Worm (Caenorhabditis elegans) whole organism, L1 larva: Measurements from ENCODE around the gene T15B7.14.
A peak's percentile ranks its signal among the peaks of the same experiment; 100 is the strongest.

Experiments used
- C04F5.9 ChIP-seq: sonication (generic microtip); optimal IDR thresholded peaks from 2 replicates; lab custom pipeline; 2016; ENCODE audit warnings: missing genetic modification characterization, missing compliant biosample characterization
- C16A3.4 ChIP-seq: fragments of 150-350 bp; optimal IDR thresholded peaks from 2 replicates; lab custom pipeline; 2014; ENCODE audit warnings: missing biosample characterization, missing genetic modification characterization
- C34B4.2 ChIP-seq: sonication (generic microtip); optimal IDR thresholded peaks from 2 replicates; lab custom pipeline; 2017; ENCODE audit warnings: mild to moderate bottlenecking, missing genetic modification characterization, missing compliant biosample characterization
- alr-1 ChIP-seq: fragments of 200-800 bp; sonication (Bioruptor generic); optimal IDR thresholded peaks from 2 replicates; lab custom pipeline; 2018; ENCODE audit warnings: borderline replicate concordance, mild to moderate bottlenecking, missing genetic modification characterization, missing compliant biosample characterization
- ceh-8 ChIP-seq: fragments of 200-800 bp; sonication (Bioruptor generic); optimal IDR thresholded peaks from 2 replicates; lab custom pipeline; 2018; ENCODE audit warnings: mild to moderate bottlenecking, missing genetic modification characterization, moderate library complexity, missing compliant biosample characterization
- ceh-90 ChIP-seq: sonication (generic microtip); optimal IDR thresholded peaks from 2 replicates; lab custom pipeline; 2016; ENCODE audit warnings: missing genetic modification characterization, missing compliant biosample characterization
- dsc-1 ChIP-seq: sonication (generic microtip); optimal IDR thresholded peaks from 2 replicates; lab custom pipeline; 2016; ENCODE audit warnings: mild to moderate bottlenecking, missing genetic modification characterization, missing compliant biosample characterization
- efl-1 ChIP-seq, 4 experiments: fragments of 150-350 bp; optimal IDR thresholded peaks in 3 of 4; peaks in 1 of 4; 1 replicate in 1 of 4; 2 replicates in 3 of 4; lab custom pipeline; 2014; ENCODE audit warnings: missing biosample characterization in 2 of 4, missing genetic modification characterization in 2 of 4, missing genetic modification reagents in 2 of 4
- efl-3 ChIP-seq: fragments of 200-800 bp; sonication (Bioruptor generic); optimal IDR thresholded peaks from 2 replicates; lab custom pipeline; 2018; ENCODE audit warnings: mild to moderate bottlenecking, missing genetic modification characterization, missing compliant biosample characterization
- egl-27 ChIP-seq, 2 experiments: fragments of 150-350 bp in 1 of 2; sonication (generic microtip); optimal IDR thresholded peaks; 3 replicates each; lab custom pipeline; 2017 to 2018; ENCODE audit warnings: missing biosample characterization in 2 of 2, missing genetic modification characterization in 2 of 2, missing genetic modification reagents in 2 of 2
- elt-2 ChIP-seq: sonication (generic microtip); optimal IDR thresholded peaks from 2 replicates; lab custom pipeline; 2016; ENCODE audit warnings: missing genetic modification characterization, mild to moderate bottlenecking, inconsistent platforms, missing compliant biosample characterization, missing genetic modification reagents
- fkh-4 ChIP-seq: sonication (generic microtip); optimal IDR thresholded peaks from 2 replicates; lab custom pipeline; 2016; ENCODE audit warnings: missing compliant biosample characterization, missing genetic modification characterization, borderline replicate concordance
- fkh-8 ChIP-seq: sonication (generic microtip); optimal IDR thresholded peaks from 2 replicates; lab custom pipeline; 2016; ENCODE audit warnings: mild to moderate bottlenecking, missing genetic modification characterization, missing compliant biosample characterization
- fos-1 ChIP-seq: fragments of 150-350 bp; optimal IDR thresholded peaks from 2 replicates; lab custom pipeline; 2014; ENCODE audit warnings: missing biosample characterization, missing genetic modification characterization
- hpl-2 ChIP-seq: fragments of 150-350 bp; optimal IDR thresholded peaks from 2 replicates; lab custom pipeline; 2014; ENCODE audit warnings: missing biosample characterization, missing genetic modification reagents, missing genetic modification characterization
- irx-1 ChIP-seq: sonication (generic microtip); optimal IDR thresholded peaks from 2 replicates; lab custom pipeline; 2016; ENCODE audit warnings: missing genetic modification characterization, missing compliant biosample characterization
- isw-1 ChIP-seq: fragments of 200-800 bp; sonication (Bioruptor generic); IDR thresholded peaks from 2 replicates; pipeline ENCODE4 v1.3.6; 2022; ENCODE audit warnings: missing genetic modification characterization, missing compliant biosample characterization
- jun-1 ChIP-seq: fragments of 150-350 bp; optimal IDR thresholded peaks from 2 replicates; lab custom pipeline; 2014; ENCODE audit warnings: missing biosample characterization, missing genetic modification reagents, missing genetic modification characterization
- lin-13 ChIP-seq: fragments of 150-350 bp; optimal IDR thresholded peaks from 2 replicates; lab custom pipeline; 2014; ENCODE audit warnings: missing biosample characterization, missing genetic modification reagents, missing genetic modification characterization
- lin-35 ChIP-seq, 2 experiments: fragments of 150-350 bp; optimal IDR thresholded peaks; 2 replicates each; lab custom pipeline; 2014; ENCODE audit warnings: missing biosample characterization in 2 of 2, missing genetic modification characterization in 2 of 2, missing genetic modification reagents in 2 of 2
- lin-39 ChIP-seq: fragments of 150-350 bp; optimal IDR thresholded peaks from 2 replicates; lab custom pipeline; 2014; ENCODE audit warnings: missing biosample characterization, missing genetic modification reagents, missing genetic modification characterization
- mab-9 ChIP-seq: fragments of 200-800 bp; sonication (Bioruptor generic); IDR thresholded peaks from 2 replicates; pipeline ENCODE4 v1.3.6; 2022; ENCODE audit warnings: missing genetic modification reagents, missing genetic modification characterization, missing compliant biosample characterization
- nhr-28 ChIP-seq: fragments of 150-350 bp; optimal IDR thresholded peaks from 2 replicates; lab custom pipeline; 2014; ENCODE audit warnings: missing biosample characterization, missing genetic modification characterization
- nhr-47 ChIP-seq: sonication (generic microtip); optimal IDR thresholded peaks from 2 replicates; lab custom pipeline; 2016; ENCODE audit warnings: mild to moderate bottlenecking, missing genetic modification characterization, moderate library complexity, missing compliant biosample characterization
- pag-3 ChIP-seq: sonication (generic microtip); optimal IDR thresholded peaks from 2 replicates; lab custom pipeline; 2017; ENCODE audit warnings: missing genetic modification characterization, mild to moderate bottlenecking, missing compliant biosample characterization, antibody characterized with exemption, borderline replicate concordance; ENCODE audit not compliant: insufficient read depth
- pqm-1 ChIP-seq: sonication (generic microtip); optimal IDR thresholded peaks from 3 replicates; lab custom pipeline; 2017; ENCODE audit warnings: missing biosample characterization, missing genetic modification characterization
- rnt-1 ChIP-seq: sonication (generic microtip); optimal IDR thresholded peaks from 2 replicates; lab custom pipeline; 2016; ENCODE audit warnings: mild to moderate bottlenecking, missing genetic modification characterization, moderate library complexity, missing compliant biosample characterization
- sox-4 ChIP-seq: sonication (generic microtip); optimal IDR thresholded peaks from 2 replicates; lab custom pipeline; 2016; ENCODE audit warnings: missing genetic modification characterization, missing compliant biosample characterization
- swsn-7 ChIP-seq: sonication (generic microtip); optimal IDR thresholded peaks from 2 replicates; lab custom pipeline; 2016; ENCODE audit warnings: missing genetic modification characterization, missing compliant biosample characterization
- tbx-2 ChIP-seq: sonication (generic microtip); optimal IDR thresholded peaks from 2 replicates; lab custom pipeline; 2016; ENCODE audit warnings: missing genetic modification characterization, missing compliant biosample characterization
- tlp-1 ChIP-seq: fragments of 150-350 bp; optimal IDR thresholded peaks from 2 replicates; lab custom pipeline; 2014; ENCODE audit warnings: missing biosample characterization, missing genetic modification characterization
- unc-30 ChIP-seq: sonication (generic microtip); optimal IDR thresholded peaks from 2 replicates; lab custom pipeline; 2017; ENCODE audit warnings: missing biosample characterization, missing genetic modification characterization
- zag-1 ChIP-seq: fragments of 150-350 bp; optimal IDR thresholded peaks from 2 replicates; lab custom pipeline; 2014; ENCODE audit warnings: missing biosample characterization, missing genetic modification characterization
- zip-4 ChIP-seq: fragments of 200-800 bp; sonication (Bioruptor generic); optimal IDR thresholded peaks from 2 replicates; lab custom pipeline; 2018; ENCODE audit warnings: mild to moderate bottlenecking, missing genetic modification characterization, moderate library complexity, missing compliant biosample characterization
- ztf-4 ChIP-seq: fragments of 150-350 bp; optimal IDR thresholded peaks from 2 replicates; lab custom pipeline; 2014; ENCODE audit warnings: missing biosample characterization, missing genetic modification characterization

Gene T15B7.14

ce11 chrV:6810091-6810490 lies 25.1 kb downstream of the T15B7.14 start:
- TF ChIP-seq zag-1 (no peak), elt-2 (tag; lab: Kevin White, UChicago) (peak; percentile 32)

ce11 chrV:6808962-6809361 lies 26.2 kb downstream of the T15B7.14 start, which contains the start of gene dmsr-16:
dmsr-16 (minus strand) TSS chrV:6809062.
- TF ChIP-seq zip-4 (GFP tag; lab: Kevin White, UChicago) (no peak), tbx-2 (no peak), jun-1 (tag; lab: Kevin White, UChicago) (no peak), hpl-2 (GFP tag; lab: Kevin White, UChicago) (no peak), C34B4.2 (no peak), ceh-90 (tag; lab: Kevin White, UChicago) (no peak), egl-27 (tag; optimal IDR thresholded peaks at IDR 0.05; lab: Kevin White, UChicago) (no peak), pag-3 (no peak)

- TF ChIP-seq ceh-8 (GFP tag; lab: Kevin White, UChicago) (no peak), sox-4 (tag; lab: Kevin White, UChicago) (no peak), elt-2 (tag; lab: Kevin White, UChicago) (no peak), dsc-1 (no peak), lin-35 (GFP tag; optimal IDR thresholded peaks at IDR 0.05; lab: Kevin White, UChicago) (no peak), lin-39 (no peak), C16A3.4 (tag; lab: Kevin White, UChicago) (no peak), efl-3 (no peak), fkh-8 (tag; lab: Kevin White, UChicago) (no peak), pqm-1 (tag; lab: Kevin White, UChicago) (no peak), zip-4 (GFP tag; lab: Kevin White, UChicago) (no peak), swsn-7 (no peak), irx-1 (no peak), tlp-1 (tag; lab: Kevin White, UChicago) (no peak), nhr-28 (no peak), C34B4.2 (no peak), fos-1 (tag; lab: Kevin White, UChicago) (no peak), rnt-1 (tag; lab: Kevin White, UChicago) (no peak), fkh-4 (no peak)
- TF ChIP-seq, all 84 proteins: peak for 0
Measured at ce11 chrV:6806340-6806739, 28.8 kb downstream of the T15B7.14 start, which contains the start of gene dmsr-12. dmsr-12 (minus strand) TSS chrV:6806440.

ce11 chrV:6803992-6804391 lies 31.1 kb downstream of the T15B7.14 start, which contains the start of gene dmsr-11:
dmsr-11 (minus strand) TSS chrV:6804092.
- TF ChIP-seq unc-30 (tag; lab: Kevin White, UChicago) (no peak), rnt-1 (tag; lab: Kevin White, UChicago) (no peak), alr-1 (tag; lab: Kevin White, UChicago) (no peak), lin-35 (GFP tag; optimal IDR thresholded peaks at IDR 0.05; lab: Kevin White, UChicago) (no peak), C04F5.9 (tag; lab: Kevin White, UChicago) (no peak), nhr-28 (no peak), ztf-4 (tag; lab: Kevin White, UChicago) (no peak)

ce11 chrV:6801850-6802249 lies 33.3 kb downstream of the T15B7.14 start, which contains the start of gene dmsr-10:
dmsr-10 (minus strand) TSS chrV:6801950.
- TF ChIP-seq nhr-47 = no peak
- no peak for TF ChIP-seq efl-1 (optimal IDR thresholded peaks at IDR 0.05; lab: Kevin White, UChicago)
- TF ChIP-seq efl-1 (GFP tag; optimal IDR thresholded peaks at IDR 0.05 in 1 of 2; lab: Kevin White, UChicago) = peak in 1 of 2 experiments; percentile 71

ce11 chrV:6799564-6799963 lies 35.6 kb downstream of the T15B7.14 start, which contains the start of gene dmsr-9:
dmsr-9 (minus strand) TSS chrV:6799664.
- TF ChIP-seq isw-1 (no peak), fkh-8 (tag; lab: Kevin White, UChicago) (peak; percentile 30), mab-9 (no peak), lin-13 (GFP tag; lab: Kevin White, UChicago) (no peak)
